Fruit fly (Drosophila melanogaster) whole organism, embryonic: ENCODE results near the gene Nepl18.

ENCODE experiments used
- Aef1 ChIP-seq: fragments of 200-800 bp; sonication (Bioruptor generic); IDR thresholded peaks from 3 replicates; pipeline ENCODE4 v1.3.6; 2022; ENCODE audit warnings: missing biosample characterization, missing genetic modification characterization
- Antp ChIP-seq: fragments of 200-800 bp; sonication (Bioruptor generic); optimal IDR thresholded peaks from 3 replicates; lab custom pipeline; 2016; ENCODE audit warnings: missing biosample characterization, missing genetic modification characterization
- B-H2 ChIP-seq: fragments of 200-800 bp; sonication (Bioruptor generic); optimal IDR thresholded peaks from 2 replicates; lab custom pipeline; 2018; ENCODE audit warnings: missing biosample characterization, mild to moderate bottlenecking, missing genetic modification characterization
- Bgb ChIP-seq: fragments of 200-800 bp; sonication (Bioruptor generic); IDR thresholded peaks from 2 replicates; pipeline ENCODE4 v1.3.6; 2022; ENCODE audit warnings: missing biosample characterization, missing genetic modification characterization; ENCODE audit not compliant: partially characterized antibody
- CG10321 ChIP-seq: fragments of 200-800 bp; sonication (Bioruptor generic); IDR thresholded peaks from 2 replicates; pipeline ENCODE4 v1.3.6; 2022; ENCODE audit warnings: missing biosample characterization, missing genetic modification characterization
- CG11723 ChIP-seq: fragments of 200-800 bp; sonication (Bioruptor generic); optimal IDR thresholded peaks from 2 replicates; lab custom pipeline; 2017; ENCODE audit warnings: missing biosample characterization, mild to moderate bottlenecking, missing genetic modification characterization
- CG14710 ChIP-seq: fragments of 200-800 bp; sonication (Bioruptor generic); optimal IDR thresholded peaks from 3 replicates; lab custom pipeline; 2019; ENCODE audit warnings: missing biosample characterization, mild to moderate bottlenecking, missing genetic modification characterization, moderate library complexity
- CG15696 ChIP-seq: fragments of 200-800 bp; sonication (Bioruptor generic); optimal IDR thresholded peaks from 2 replicates; lab custom pipeline; 2019; ENCODE audit warnings: missing biosample characterization, mild to moderate bottlenecking, missing genetic modification characterization, moderate library complexity
- CG1792 ChIP-seq: fragments of 200-800 bp; sonication (Bioruptor generic); optimal IDR thresholded peaks from 2 replicates; lab custom pipeline; 2016; ENCODE audit warnings: missing biosample characterization, missing genetic modification characterization
- CG2199 ChIP-seq: fragments of 200-800 bp; sonication (Bioruptor generic); IDR thresholded peaks from 3 replicates; pipeline ENCODE4 v1.3.6; 2022; ENCODE audit warnings: missing biosample characterization, missing genetic modification characterization
- CG34224 ChIP-seq: fragments of 200-800 bp; sonication (Bioruptor generic); IDR thresholded peaks from 3 replicates; pipeline ENCODE4 v1.3.6; 2022; ENCODE audit warnings: missing biosample characterization, missing genetic modification characterization; ENCODE audit not compliant: partially characterized antibody
- CG34376 ChIP-seq: fragments of 200-800 bp; sonication (Bioruptor generic); optimal IDR thresholded peaks from 2 replicates; lab custom pipeline; 2018; ENCODE audit warnings: missing biosample characterization, mild to moderate bottlenecking, missing genetic modification characterization
- CG34422 ChIP-seq: fragments of 200-800 bp; sonication (Bioruptor generic); IDR thresholded peaks from 3 replicates; pipeline ENCODE4 v1.3.6; 2022; ENCODE audit warnings: missing biosample characterization, missing genetic modification characterization
- CG4360 ChIP-seq: fragments of 200-800 bp; sonication (Bioruptor generic); IDR thresholded peaks from 2 replicates; pipeline ENCODE4 v1.3.6; 2022; ENCODE audit warnings: missing biosample characterization, missing genetic modification characterization
- CG5180 ChIP-seq: fragments of 200-800 bp; sonication (Bioruptor generic); optimal IDR thresholded peaks from 3 replicates; lab custom pipeline; 2017; ENCODE audit warnings: missing biosample characterization, missing genetic modification characterization, mild to moderate bottlenecking, moderate library complexity, missing genetic modification reagents
- CG5953 ChIP-seq: fragments of 200-800 bp; sonication (Bioruptor generic); IDR thresholded peaks from 2 replicates; pipeline ENCODE4 v1.3.6; 2022; ENCODE audit warnings: missing biosample characterization, missing genetic modification characterization
- CG8290 ChIP-seq, 3 experiments: fragments of 200-800 bp; sonication (Bioruptor generic); optimal IDR thresholded peaks; 2 replicates each; lab custom pipeline; 2016 to 2019; ENCODE audit warnings: missing biosample characterization in 3 of 3, missing genetic modification characterization in 3 of 3, mild to moderate bottlenecking in 2 of 3, moderate library complexity in 1 of 3
- CG8924 ChIP-seq: fragments of 200-800 bp; optimal IDR thresholded peaks from 3 replicates; lab custom pipeline; 2019; ENCODE audit warnings: missing biosample characterization, mild to moderate bottlenecking, missing genetic modification characterization, moderate library complexity
- Dip2 ChIP-seq: fragments of 200-800 bp; sonication (Bioruptor generic); IDR thresholded peaks from 2 replicates; pipeline ENCODE4 v1.3.6; 2022; ENCODE audit warnings: missing biosample characterization, missing genetic modification characterization
- Dp ChIP-seq: fragments of 200-800 bp; sonication (Bioruptor generic); optimal IDR thresholded peaks from 2 replicates; lab custom pipeline; 2018; ENCODE audit warnings: missing biosample characterization, mild to moderate bottlenecking, missing genetic modification characterization, moderate library complexity
- Drgx ChIP-seq: fragments of 200-800 bp; sonication (Bioruptor generic); IDR thresholded peaks from 2 replicates; pipeline ENCODE4 v1.3.6; 2022; ENCODE audit warnings: missing biosample characterization, missing genetic modification characterization
- HLHmδ ChIP-seq: fragments of 200-800 bp; sonication (Bioruptor generic); optimal IDR thresholded peaks from 2 replicates; lab custom pipeline; 2018; ENCODE audit warnings: missing biosample characterization, mild to moderate bottlenecking, missing genetic modification characterization, moderate library complexity
- MBD-R2 ChIP-seq: fragments of 200-800 bp; sonication (Bioruptor generic); IDR thresholded peaks from 2 replicates; pipeline ENCODE4 v1.3.6; 2022; ENCODE audit warnings: missing biosample characterization, missing genetic modification characterization
- MESR4 ChIP-seq: fragments of 200-800 bp; sonication (Bioruptor generic); optimal IDR thresholded peaks from 2 replicates; lab custom pipeline; 2018; ENCODE audit warnings: missing biosample characterization, mild to moderate bottlenecking, missing genetic modification characterization, moderate library complexity
- Med ChIP-seq: fragments of 200-800 bp; sonication (Bioruptor generic); peaks from one replicate; lab custom pipeline; 2016; ENCODE audit warnings: missing biosample characterization, missing genetic modification characterization, mild to moderate bottlenecking, inconsistent platforms, moderate library complexity
- NFAT ChIP-seq: fragments of 200-800 bp; sonication (Bioruptor generic); IDR thresholded peaks from 2 replicates; pipeline ENCODE4 v1.3.6; 2022; ENCODE audit warnings: missing biosample characterization, missing genetic modification characterization
- Stat92E ChIP-seq, 3 experiments: fragments of >200 bp in 2 of 3; fragments of 200-800 bp in 1 of 3; sonication (Bioruptor generic) in 1 of 3; optimal IDR thresholded peaks; 2 replicates each; lab custom pipeline; 2017 to 2019; ENCODE audit warnings: missing biosample characterization in 3 of 3, missing genetic modification characterization in 3 of 3, mild to moderate bottlenecking in 1 of 3, moderate library complexity in 1 of 3
- Vsx1 ChIP-seq: fragments of 200-800 bp; sonication (Bioruptor generic); optimal IDR thresholded peaks from 2 replicates; lab custom pipeline; 2017; ENCODE audit warnings: missing biosample characterization, mild to moderate bottlenecking, missing genetic modification characterization, missing genetic modification reagents
- btn ChIP-seq: fragments of 200-800 bp; sonication (Bioruptor generic); optimal IDR thresholded peaks from 2 replicates; lab custom pipeline; 2016; ENCODE audit warnings: missing biosample characterization, missing genetic modification characterization
- chn ChIP-seq: fragments of 200-800 bp; sonication (Bioruptor generic); optimal IDR thresholded peaks from 2 replicates; lab custom pipeline; 2016; ENCODE audit warnings: missing biosample characterization, missing genetic modification characterization
- crol ChIP-seq: fragments of 200-800 bp; sonication (Bioruptor generic); IDR thresholded peaks from 2 replicates; pipeline ENCODE4 v1.3.6; 2022; ENCODE audit warnings: missing biosample characterization, missing genetic modification characterization
- crp ChIP-seq, 2 experiments: fragments of 200-800 bp; sonication (Bioruptor generic); optimal IDR thresholded peaks; 2 replicates in 1 of 2; 3 replicates in 1 of 2; lab custom pipeline; 2017; ENCODE audit warnings: missing biosample characterization in 2 of 2, missing genetic modification characterization in 2 of 2, mild to moderate bottlenecking in 1 of 2, moderate library complexity in 1 of 2
- ems ChIP-seq: fragments of 200-800 bp; sonication (Bioruptor generic); optimal IDR thresholded peaks from 3 replicates; lab custom pipeline; 2016; ENCODE audit warnings: missing biosample characterization, missing genetic modification characterization
- fru ChIP-seq: fragments of >200 bp; optimal IDR thresholded peaks from 2 replicates; lab custom pipeline; 2017
- lola ChIP-seq, 3 experiments: fragments of >200 bp in 2 of 3; fragments of 200-800 bp in 1 of 3; sonication (Bioruptor generic) in 1 of 3; optimal IDR thresholded peaks; 2 replicates each; lab custom pipeline; 2017 to 2019; ENCODE audit warnings: missing biosample characterization in 3 of 3, missing genetic modification characterization in 3 of 3, mild to moderate bottlenecking in 1 of 3, moderate library complexity in 1 of 3
- nom ChIP-seq: fragments of 200-800 bp; sonication (Bioruptor generic); optimal IDR thresholded peaks from 2 replicates; lab custom pipeline; 2017; ENCODE audit warnings: missing biosample characterization, missing genetic modification characterization, mild to moderate bottlenecking, moderate library complexity, missing genetic modification reagents
- pb ChIP-seq: fragments of 200-800 bp; sonication (Bioruptor generic); optimal IDR thresholded peaks from 3 replicates; lab custom pipeline; 2016; ENCODE audit warnings: missing biosample characterization, missing genetic modification characterization
- pho ChIP-seq: fragments of 200-800 bp; sonication (Bioruptor generic); optimal IDR thresholded peaks from 2 replicates; lab custom pipeline; 2016; ENCODE audit warnings: missing biosample characterization, missing genetic modification characterization
- sob ChIP-seq: fragments of 200-800 bp; sonication (Bioruptor generic); IDR thresholded peaks from 2 replicates; pipeline ENCODE4 v1.3.6; 2022; ENCODE audit warnings: missing biosample characterization, missing genetic modification characterization
- stc ChIP-seq: fragments of 200-800 bp; sonication (Bioruptor generic); IDR thresholded peaks from 2 replicates; pipeline ENCODE4 v1.3.6; 2022; ENCODE audit warnings: missing biosample characterization, missing genetic modification characterization
- tgo ChIP-seq: fragments of 200-800 bp; sonication (Bioruptor generic); IDR thresholded peaks from 3 replicates; pipeline ENCODE4 v1.3.6; 2022; ENCODE audit warnings: missing biosample characterization, missing genetic modification characterization
- tll ChIP-seq, 2 experiments: fragments of 200-800 bp in 1 of 2; fragments of >200 bp in 1 of 2; sonication (Bioruptor generic) in 1 of 2; optimal IDR thresholded peaks; 2 replicates each; lab custom pipeline; 2017 to 2019; ENCODE audit warnings: missing biosample characterization in 2 of 2, missing genetic modification characterization in 2 of 2, mild to moderate bottlenecking in 1 of 2, moderate library complexity in 1 of 2
- twi ChIP-seq: fragments of 200-800 bp; optimal IDR thresholded peaks from 2 replicates; lab custom pipeline; 2019; ENCODE audit warnings: missing biosample characterization, mild to moderate bottlenecking, missing genetic modification characterization, moderate library complexity
- usp ChIP-seq: fragments of >200 bp; optimal IDR thresholded peaks from 2 replicates; lab custom pipeline; 2017; ENCODE audit warnings: missing biosample characterization, missing genetic modification characterization
- z ChIP-seq: fragments of 200-800 bp; sonication (Bioruptor generic); IDR thresholded peaks from 3 replicates; pipeline ENCODE4 v1.3.6; 2022; ENCODE audit warnings: missing biosample characterization, missing genetic modification characterization
- zfh2 ChIP-seq: fragments of 200-800 bp; sonication (Bioruptor generic); optimal IDR thresholded peaks from 2 replicates; lab custom pipeline; 2016; ENCODE audit warnings: missing biosample characterization, missing genetic modification characterization

Nepl18 gene

DNA sequence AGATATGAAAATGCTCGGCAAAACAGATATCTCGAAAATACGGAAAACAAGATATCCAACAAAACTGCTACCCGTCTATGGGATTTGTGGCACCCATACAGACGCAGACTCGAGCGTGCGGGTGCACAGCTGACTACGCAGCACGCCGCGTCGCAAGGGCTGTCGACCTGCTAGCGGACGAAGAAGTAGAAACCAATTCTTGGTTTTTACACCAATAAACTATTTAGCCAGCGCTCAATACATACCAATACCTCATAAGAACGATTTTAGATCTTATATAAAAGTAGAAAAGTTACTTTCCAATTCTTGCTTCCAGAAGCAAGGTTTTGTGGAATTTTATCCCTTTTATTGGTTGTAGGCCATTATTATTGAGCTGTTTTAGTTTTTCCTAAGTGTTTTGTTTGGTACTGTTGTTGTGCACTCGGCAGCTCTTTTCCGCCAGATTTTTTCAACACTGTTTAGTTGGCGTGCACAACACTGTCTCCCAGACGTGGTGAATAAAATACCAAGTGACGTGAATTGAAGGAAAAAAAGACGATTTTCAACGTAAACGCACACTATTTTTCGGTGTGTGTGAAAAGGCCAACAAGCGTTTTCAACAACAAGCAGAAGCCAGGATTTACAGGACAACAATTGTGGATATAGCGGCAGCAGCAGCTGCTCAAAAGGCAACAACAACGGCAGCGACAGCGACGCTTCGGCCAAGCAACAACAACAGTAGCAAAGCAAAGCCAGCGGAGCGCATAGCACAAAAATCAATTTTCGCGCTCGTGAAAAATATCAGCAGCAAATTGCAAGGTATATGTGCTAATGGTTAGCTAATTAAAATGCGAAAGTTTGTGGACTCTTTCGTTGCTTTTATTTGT lies 13.4 kb downstream of the Nepl18 start (continued):
- TF ChIP-seq Aef1 (GFP tag; lab: Robert Waterston, UW): peak; percentile 69
- no peak for TF ChIP-seq CG5953 (GFP tag; lab: Robert Waterston, UW)
- peak; percentile 75 for TF ChIP-seq CG15696 (tag; lab: Kevin White, UChicago)
- TF ChIP-seq twi: peak; percentile 38
- peak; percentile 76 for TF ChIP-seq sob (GFP tag; lab: Robert Waterston, UW)
- TF ChIP-seq CG1792 (GFP tag; lab: Kevin White, UChicago): peak; percentile 86
- TF ChIP-seq, all 482 proteins: peak for 373

dm6 chr3R:28889427-28889736 lies 14.0 kb downstream of the Nepl18 start:
- TF ChIP-seq CG10321 (GFP tag; lab: Robert Waterston, UW) (no peak), CG2199 (GFP tag; lab: Robert Waterston, UW) (no peak), CG5180 (GFP tag; lab: Kevin White, UChicago) (peak; percentile 30), CG34422 (GFP tag; lab: Robert Waterston, UW) (peak; percentile 33; the same call in 1 of the 3 replicates), CG14710 (no peak), Dip2 (GFP tag; lab: Robert Waterston, UW) (no peak), CG4360 (peak; percentile 5; the same call in 1 of the 2 replicates), tll (GFP tag; optimal IDR thresholded peaks at IDR 0.05; lab: Kevin White, UChicago) (no peak), Bgb (GFP tag; lab: Robert Waterston, UW) (no peak), Stat92E (GFP tag; optimal IDR thresholded peaks at IDR 0.05; lab: Kevin White, UChicago) (peak in 1 of 3 experiments; percentile 78), Dp (GFP tag; lab: Kevin White, UChicago) (no peak), MESR4 (GFP tag; lab: Kevin White, UChicago) (peak; percentile 52), btn (GFP tag; lab: Kevin White, UChicago) (no peak), z (GFP tag; lab: Robert Waterston, UW) (0 out of 3 replicates have a peak, but pooled peaks have one; percentile 9), CG8924 (tag; lab: Kevin White, UChicago) (no peak), Drgx (GFP tag; lab: Robert Waterston, UW) (0 out of 2 replicates have a peak, but pooled peaks have one; percentile 17), CG11723 (no peak), zfh2 (GFP tag; lab: Kevin White, UChicago) (no peak), B-H2 (GFP tag; lab: Kevin White, UChicago) (no peak), tgo (GFP tag; lab: Robert Waterston, UW) (no peak), CG34224 (GFP tag; lab: Robert Waterston, UW) (peak; percentile 18; the same call in 1 of the 3 replicates), pb (GFP tag; lab: Kevin White, UChicago) (no peak), NFAT (peak; percentile 7; the same call in 1 of the 2 replicates), Med (GFP tag; lab: Kevin White, UChicago) (peak; percentile 37), CG34376 (GFP tag; lab: Kevin White, UChicago) (no peak), Antp (GFP tag; lab: Kevin White, UChicago) (no peak), ems (GFP tag; lab: Kevin White, UChicago) (no peak), stc (GFP tag; lab: Robert Waterston, UW) (peak; percentile 23; the same call in 1 of the 2 replicates), pho (GFP tag; lab: Kevin White, UChicago) (no peak), nom (peak; percentile 5), HLHmδ (peak; percentile 75), crol (GFP tag; lab: Robert Waterston, UW) (peak; percentile 54; the same call in 1 of the 2 replicates), MBD-R2 (GFP tag; lab: Robert Waterston, UW) (peak; percentile 27; the same call in 1 of the 2 replicates), usp (no peak), lola (GFP tag; optimal IDR thresholded peaks at IDR 0.05; lab: Kevin White, UChicago) (peak in 1 of 3 experiments; percentile 34), fru (lab: Kevin White, UChicago) (no peak), crp (GFP tag; optimal IDR thresholded peaks at IDR 0.05; lab: Kevin White, UChicago) (peak in 1 of 2 experiments; percentile 13), Vsx1 (GFP tag; lab: Kevin White, UChicago) (peak; percentile 95), CG8290 (GFP tag; optimal IDR thresholded peaks at IDR 0.05; lab: Kevin White, UChicago) (no peak), CG8290 (tag; optimal IDR thresholded peaks at IDR 0.05; lab: Kevin White, UChicago) (peak in 1 of 2 experiments; percentile 41), chn (GFP tag; lab: Kevin White, UChicago) (peak; percentile 16)
